Fruit fly (Drosophila melanogaster): ENCODE data around the gene PK2-R1.
A peak's percentile ranks its signal among the peaks of the same experiment; 100 is the strongest.

PK2-R1 gene

DNA sequence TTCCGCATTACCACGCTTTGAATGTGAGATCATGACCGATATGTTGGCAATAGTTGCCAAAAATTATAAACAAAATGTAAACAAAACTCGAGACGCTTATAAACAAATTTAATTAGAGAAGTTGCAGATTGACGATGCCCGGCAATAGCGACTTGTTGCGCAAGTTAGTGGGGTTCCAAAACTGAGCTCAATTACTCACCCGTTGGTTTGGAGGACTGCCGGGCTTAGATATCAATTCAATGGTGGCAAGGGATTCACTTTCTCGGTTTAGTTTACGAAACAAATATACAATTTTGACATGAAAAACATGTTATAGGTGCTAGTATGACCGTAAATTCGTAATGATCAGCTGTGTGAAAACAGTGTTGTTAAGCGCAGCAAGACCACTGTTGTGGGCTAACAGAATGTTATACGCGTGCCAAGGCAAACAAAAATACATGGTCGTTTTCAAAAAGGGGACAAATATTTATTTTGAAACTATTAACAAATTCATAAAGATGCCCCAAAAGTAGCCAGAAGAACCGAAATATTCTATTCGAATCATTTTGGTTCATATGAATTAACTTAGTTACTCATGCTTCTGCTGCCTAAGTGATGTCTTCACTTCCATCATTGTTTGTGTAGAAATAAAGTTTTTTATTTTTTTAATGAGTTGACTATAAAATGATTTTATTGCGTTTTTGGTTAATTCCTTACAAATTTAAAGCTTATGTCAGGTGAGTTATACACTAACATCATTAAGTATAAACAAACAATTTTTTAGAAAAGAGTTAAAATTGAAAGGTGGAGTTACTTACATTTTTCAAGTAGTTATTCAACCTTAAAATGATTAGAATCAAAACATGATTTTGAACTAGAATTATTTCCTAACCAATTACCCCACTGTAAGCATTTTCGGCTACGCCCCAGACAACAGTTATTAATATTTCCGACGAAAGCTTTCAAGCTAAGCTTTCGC, 28.7 kb downstream of the PK2-R1 start, which contains the start of gene Elp6 (continued):
- TF ChIP-seq pho (GFP tag; optimal IDR thresholded peaks at IDR 0.05) (peak; percentile 69), CG4854 (GFP tag; optimal IDR thresholded peaks at IDR 0.05) (no peak), Dll (GFP tag; IDR thresholded peaks at IDR 0.05; ENCODE audit: partially characterized antibody) (no peak), CG9932 (GFP tag; IDR thresholded peaks at IDR 0.05) (peak; percentile 70), lmd (GFP tag; IDR thresholded peaks at IDR 0.05) (peak; percentile 62), Sox102F (GFP tag; optimal IDR thresholded peaks at IDR 0.05) (peak; percentile 69), trem (tag; optimal IDR thresholded peaks at IDR 0.05) (no peak), mld (GFP tag; IDR thresholded peaks at IDR 0.05; ENCODE audit: partially characterized antibody) (no peak), en (GFP tag; optimal IDR thresholded peaks at IDR 0.05) (no peak), pros (GFP tag; optimal IDR thresholded peaks at IDR 0.05) (no peak), CG3847 (GFP tag; IDR thresholded peaks at IDR 0.05) (peak; percentile 32; the same call in 1 of the 2 replicates), CG3163 (GFP tag; optimal IDR thresholded peaks at IDR 0.05) (peak; percentile 30), CG11398 (GFP tag; optimal IDR thresholded peaks at IDR 0.05) (peak; percentile 45), Lpt (GFP tag; optimal IDR thresholded peaks at IDR 0.05) (no peak), C15 (GFP tag; IDR thresholded peaks at IDR 0.05) (0 out of 3 replicates have a peak, but pooled peaks have one; percentile 19), lilli (GFP tag; optimal IDR thresholded peaks at IDR 0.05) (peak; percentile 69), Antp (GFP tag; optimal IDR thresholded peaks at IDR 0.05) (peak; percentile 61), CG16813 (GFP tag; IDR thresholded peaks at IDR 0.05; ENCODE audit: partially characterized antibody) (no peak), maf-S (GFP tag; optimal IDR thresholded peaks at IDR 0.05) (peak; percentile 31), CG13775 (GFP tag; optimal IDR thresholded peaks at IDR 0.05) (peak; percentile 71), Asciz (GFP tag; optimal IDR thresholded peaks at IDR 0.05) (peak; percentile 41), CG2116 (GFP tag; optimal IDR thresholded peaks at IDR 0.05) (peak; percentile 19), CG6813 (GFP tag; optimal IDR thresholded peaks at IDR 0.05) (peak; percentile 14), trh (GFP tag; optimal IDR thresholded peaks at IDR 0.05) (peak; percentile 33), CG15269 (tag; optimal IDR thresholded peaks at IDR 0.05) (peak; percentile 74), CG8765 (GFP tag; IDR thresholded peaks at IDR 0.05) (no peak), CG17829 (tag; optimal IDR thresholded peaks at IDR 0.05) (no peak), CG14710 (tag; optimal IDR thresholded peaks at IDR 0.05) (peak; percentile 27), aop (GFP tag; IDR thresholded peaks at IDR 0.05) (no peak), shn (GFP tag; optimal IDR thresholded peaks at IDR 0.05) (peak; percentile 49), fu2 (GFP tag; optimal IDR thresholded peaks at IDR 0.05) (peak; percentile 72), chif (GFP tag; optimal IDR thresholded peaks at IDR 0.05) (peak; percentile 35 to 46), CG33557 (GFP tag; optimal IDR thresholded peaks at IDR 0.05) (no peak), CG7556 (GFP tag; optimal IDR thresholded peaks at IDR 0.05) (peak; percentile 89), Blimp-1 (GFP tag; optimal IDR thresholded peaks at IDR 0.05) (peak; percentile 48), Gug (GFP tag; IDR thresholded peaks at IDR 0.05) (peak; percentile 53; the same call in 2 of the 4 replicates), grn (GFP tag; optimal IDR thresholded peaks at IDR 0.05) (no peak), Dip2 (GFP tag; IDR thresholded peaks at IDR 0.05) (0 out of 2 replicates have a peak, but pooled peaks have one; percentile 6), CG11695 (GFP tag; IDR thresholded peaks at IDR 0.05) (peak; percentile 37; the same call in 1 of the 3 replicates), CG10209 (GFP tag; optimal IDR thresholded peaks at IDR 0.05) (peak; percentile 73), CG1529 (GFP tag; optimal IDR thresholded peaks at IDR 0.05) (no peak), CG13624 (GFP tag; optimal IDR thresholded peaks at IDR 0.05) (peak; percentile 43), Neu2 (GFP tag; optimal IDR thresholded peaks at IDR 0.05; ENCODE audit: borderline replicate concordance) (no peak), CG15479 (GFP tag; optimal IDR thresholded peaks at IDR 0.05) (no peak), CG17802 (tag; optimal IDR thresholded peaks at IDR 0.05) (no peak), Aef1 (GFP tag; IDR thresholded peaks at IDR 0.05) (peak; percentile 63), dysf (GFP tag; IDR thresholded peaks at IDR 0.05) (peak; percentile 76)

Measured in whole organism, embryonic.